Worm (Caenorhabditis elegans) whole organism, early embryonic: ENCODE data around the gene sur-5.

Experiments
- B0310.2 ChIP-seq: sonication (generic microtip); optimal IDR thresholded peaks from 2 replicates; lab custom pipeline; 2016; ENCODE audit warnings: mild to moderate bottlenecking, missing genetic modification characterization, missing compliant biosample characterization
- F13C5.2 ChIP-seq: sonication (generic microtip); optimal IDR thresholded peaks from 2 replicates; lab custom pipeline; 2017; ENCODE audit warnings: mild to moderate bottlenecking, missing genetic modification characterization, inconsistent platforms, missing compliant biosample characterization
- aly-1 ChIP-seq: sonication (generic microtip); optimal IDR thresholded peaks from 2 replicates; lab custom pipeline; 2016; ENCODE audit warnings: missing genetic modification characterization, missing compliant biosample characterization
- ama-1 ChIP-seq: fragments of 150-350 bp; optimal IDR thresholded peaks from 2 replicates; lab custom pipeline; 2014
- ceh-13 ChIP-seq: fragments of 200-800 bp; sonication (Bioruptor generic); optimal IDR thresholded peaks from 2 replicates; lab custom pipeline; 2018; ENCODE audit warnings: mild to moderate bottlenecking, missing genetic modification characterization, missing compliant biosample characterization
- ceh-36 ChIP-seq: sonication (generic microtip); optimal IDR thresholded peaks from 2 replicates; lab custom pipeline; 2016; ENCODE audit warnings: missing genetic modification characterization, inconsistent platforms, missing compliant biosample characterization
- ets-7 ChIP-seq: sonication (generic microtip); optimal IDR thresholded peaks from 2 replicates; lab custom pipeline; 2016; ENCODE audit warnings: missing genotype, missing genetic modification characterization, missing compliant biosample characterization
- flt-1 ChIP-seq: fragments of 200-800 bp; sonication (Bioruptor generic); IDR thresholded peaks from 2 replicates; pipeline ENCODE4 v1.3.6; 2022; ENCODE audit warnings: missing genetic modification characterization, missing compliant biosample characterization
- hmbx-1 ChIP-seq: sonication (generic microtip); optimal IDR thresholded peaks from 2 replicates; lab custom pipeline; 2016; ENCODE audit warnings: mild to moderate bottlenecking, missing genetic modification characterization, missing compliant biosample characterization
- hmg-4 ChIP-seq: fragments of 200-800 bp; sonication (Bioruptor generic); optimal IDR thresholded peaks from 2 replicates; lab custom pipeline; 2018; ENCODE audit warnings: mild to moderate bottlenecking, missing genetic modification characterization, missing compliant biosample characterization
- hnd-1 ChIP-seq: sonication (generic microtip); optimal IDR thresholded peaks from 2 replicates; lab custom pipeline; 2016; ENCODE audit warnings: missing genetic modification characterization, missing compliant biosample characterization
- pes-1 ChIP-seq: fragments of 200-800 bp; sonication (Bioruptor generic); IDR thresholded peaks from 2 replicates; pipeline ENCODE4 v1.3.6; 2022; ENCODE audit warnings: missing genetic modification reagents, missing genetic modification characterization, missing compliant biosample characterization
- scrt-1 ChIP-seq: fragments of 200-800 bp; sonication (Bioruptor generic); IDR thresholded peaks from 2 replicates; pipeline ENCODE4 v1.3.6; 2022; ENCODE audit warnings: missing genetic modification characterization, missing compliant biosample characterization
- sea-1 ChIP-seq: fragments of 200-800 bp; sonication (Bioruptor generic); conservative IDR thresholded peaks from 2 replicates; pipeline ENCODE4 v1.3.6; 2022; ENCODE audit warnings: missing genetic modification characterization, missing compliant biosample characterization
- tbx-11 ChIP-seq: fragments of 200-800 bp; sonication (Bioruptor generic); IDR thresholded peaks from 2 replicates; pipeline ENCODE4 v1.3.6; 2022; ENCODE audit warnings: missing genetic modification characterization, missing compliant biosample characterization
- tbx-37 ChIP-seq: fragments of 200-800 bp; sonication (Bioruptor generic); conservative IDR thresholded peaks from 2 replicates; pipeline ENCODE4 v1.3.6; 2022; ENCODE audit warnings: missing genetic modification reagents, missing genetic modification characterization, missing compliant biosample characterization
- tra-4 ChIP-seq: sonication (generic microtip); optimal IDR thresholded peaks from 2 replicates; lab custom pipeline; 2017; ENCODE audit warnings: missing genetic modification characterization, missing compliant biosample characterization

Gene sur-5

ce11 chrX:7305520-7306186, at the start of gene sur-5:
sur-5 (minus strand) TSS chrX:7305570.
- TF ChIP-seq scrt-1 (GFP tag; lab: Robert Waterston, UW) (no peak), pes-1 (no peak), hnd-1 (tag; lab: Kevin White, UChicago) (no peak), ceh-36 (tag; lab: Kevin White, UChicago) (no peak), flt-1 (GFP tag; lab: Robert Waterston, UW) (no peak), hmg-4 (GFP tag; lab: Kevin White, UChicago) (no peak), sea-1 (GFP tag; lab: Robert Waterston, UW) (no peak), tbx-37 (GFP tag; lab: Robert Waterston, UW) (no peak), B0310.2 (tag; lab: Kevin White, UChicago) (no peak), tra-4 (tag; lab: Kevin White, UChicago) (no peak), hmbx-1 (no peak), ama-1 (lab: Kevin White, UChicago) (no peak), ceh-13 (no peak), F13C5.2 (no peak), aly-1 (tag; lab: Kevin White, UChicago) (no peak), tbx-11 (no peak), ets-7 (tag; lab: Kevin White, UChicago) (no peak)

DNA sequence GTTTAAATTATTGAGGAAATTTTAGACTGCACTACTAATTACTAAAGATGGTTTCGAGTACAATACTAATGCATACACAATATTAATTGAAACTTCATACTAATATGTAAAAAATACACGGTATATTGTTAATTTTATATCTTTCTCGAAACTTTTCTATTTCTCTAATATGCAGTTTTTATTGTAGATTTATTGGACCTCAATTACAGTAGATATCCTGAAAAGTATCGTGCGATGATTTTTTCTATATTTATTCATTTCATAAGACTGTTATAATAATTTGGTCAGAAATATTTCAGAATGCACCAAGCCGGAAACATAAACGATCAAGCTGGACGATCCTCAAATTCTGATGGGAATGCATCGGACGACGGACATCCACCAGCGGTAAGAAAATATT, 38.4 kb upstream of the sur-5 start, which contains the start of gene C07D8.5:
TSS of gene C07D8.5 (plus strand) at position 301 of the 400 bp plus-strand sequence.
- TF ChIP-seq hnd-1 (tag; lab: Kevin White, UChicago) (no peak), flt-1 (GFP tag; lab: Robert Waterston, UW) (no peak), ama-1 (lab: Kevin White, UChicago) (no peak), B0310.2 (tag; lab: Kevin White, UChicago) (no peak), tbx-11 (no peak), tbx-37 (GFP tag; lab: Robert Waterston, UW) (no peak), tra-4 (tag; lab: Kevin White, UChicago) (no peak), F13C5.2 (no peak), ceh-13 (no peak), pes-1 (no peak), sea-1 (GFP tag; lab: Robert Waterston, UW) (no peak), ets-7 (tag; lab: Kevin White, UChicago) (no peak), hmbx-1 (no peak), hmg-4 (GFP tag; lab: Kevin White, UChicago) (no peak), scrt-1 (GFP tag; lab: Robert Waterston, UW) (no peak), ceh-36 (tag; lab: Kevin White, UChicago) (no peak), aly-1 (tag; lab: Kevin White, UChicago) (no peak)

DNA sequence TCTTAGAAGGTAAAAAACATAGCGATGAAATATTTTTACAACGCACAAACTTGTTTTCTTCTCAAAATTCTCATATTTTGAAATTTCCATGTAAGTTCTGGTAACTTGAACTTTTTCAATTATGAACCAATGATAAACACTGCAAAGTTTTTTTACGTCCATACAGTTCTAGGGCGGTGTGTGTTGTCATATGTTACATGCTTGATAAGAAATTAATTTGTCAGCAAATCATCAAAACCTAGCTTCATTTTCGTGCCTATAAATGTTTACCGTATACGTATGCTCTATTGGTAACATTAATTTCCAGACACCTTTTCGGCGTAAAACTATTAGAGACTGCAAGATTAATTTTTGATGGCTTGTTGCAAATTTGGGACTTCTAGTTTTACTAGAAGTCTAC, 37.8 kb upstream of the sur-5 start:
- TF ChIP-seq ceh-13 (no peak), hmg-4 (GFP tag; lab: Kevin White, UChicago) (no peak), hnd-1 (tag; lab: Kevin White, UChicago) (no peak), scrt-1 (GFP tag; lab: Robert Waterston, UW) (no peak), ama-1 (lab: Kevin White, UChicago) (no peak), tbx-37 (GFP tag; lab: Robert Waterston, UW) (no peak), hmbx-1 (no peak), tra-4 (tag; lab: Kevin White, UChicago) (no peak), F13C5.2 (no peak), B0310.2 (tag; lab: Kevin White, UChicago) (no peak), ets-7 (tag; lab: Kevin White, UChicago) (no peak), aly-1 (tag; lab: Kevin White, UChicago) (no peak), tbx-11 (no peak), flt-1 (GFP tag; lab: Robert Waterston, UW) (no peak), pes-1 (no peak)

ce11 chrX:7340915-7341559, 35.7 kb upstream of the sur-5 start, which contains the start of gene C07D8.6:
C07D8.6 (plus strand) TSS chrX:7341509.
- TF ChIP-seq pes-1 = no peak
- no peak for TF ChIP-seq tbx-37 (GFP tag; lab: Robert Waterston, UW)
- TF ChIP-seq hmg-4 (GFP tag; lab: Kevin White, UChicago) = no peak
- no peak for TF ChIP-seq tra-4 (tag; lab: Kevin White, UChicago)
- TF ChIP-seq ceh-13 = no peak
- TF ChIP-seq hmbx-1 = no peak
- TF ChIP-seq ceh-36 (tag; lab: Kevin White, UChicago) = no peak
- TF ChIP-seq B0310.2 (tag; lab: Kevin White, UChicago) = no peak
- no peak for TF ChIP-seq sea-1 (GFP tag; lab: Robert Waterston, UW)
- no peak for TF ChIP-seq ama-1 (lab: Kevin White, UChicago)
- TF ChIP-seq ets-7 (tag; lab: Kevin White, UChicago) = no peak
- TF ChIP-seq F13C5.2 = no peak

ce11 chrX:7340394-7340793, 35.0 kb upstream of the sur-5 start:
- TF ChIP-seq tra-4 (tag; lab: Kevin White, UChicago) (no peak), ama-1 (lab: Kevin White, UChicago) (peak; percentile 53), hmg-4 (GFP tag; lab: Kevin White, UChicago) (peak; percentile 12)

DNA sequence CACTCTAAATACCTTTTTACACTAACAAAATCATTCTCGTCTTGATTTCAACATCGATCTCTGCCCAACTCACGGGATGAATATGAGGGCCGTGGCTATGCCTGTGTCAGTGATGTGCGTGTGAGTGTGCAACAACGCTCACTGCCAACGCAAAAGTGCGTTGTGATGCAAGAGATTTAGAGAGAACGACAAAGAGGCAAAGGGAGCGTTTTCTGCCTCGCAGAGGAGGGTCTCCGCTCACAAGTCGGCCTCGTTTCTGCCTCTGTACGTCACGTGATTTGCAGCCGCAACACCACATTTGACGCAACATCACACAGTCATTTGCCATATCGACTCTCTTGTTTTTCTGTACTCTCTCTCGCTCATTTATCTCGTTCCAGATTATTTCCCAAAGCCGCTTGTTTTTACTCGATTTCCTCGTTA, 28.9 kb upstream of the sur-5 start, which contains the start of gene epg-7:
TSS of gene epg-7 (plus strand) at position 413 of the 423 bp plus-strand sequence.
- peak; percentile 42 for TF ChIP-seq F13C5.2
- TF ChIP-seq tbx-37 (GFP tag; lab: Robert Waterston, UW) = no peak
- no peak for TF ChIP-seq aly-1 (tag; lab: Kevin White, UChicago)
- TF ChIP-seq ama-1 (lab: Kevin White, UChicago) = no peak
- no peak for TF ChIP-seq hmbx-1
- no peak for TF ChIP-seq tra-4 (tag; lab: Kevin White, UChicago)
- no peak for TF ChIP-seq tbx-11
- TF ChIP-seq flt-1 (GFP tag; lab: Robert Waterston, UW) = no peak
- TF ChIP-seq pes-1 = no peak
- no peak for TF ChIP-seq ceh-13
- no peak for TF ChIP-seq scrt-1 (GFP tag; lab: Robert Waterston, UW)
- no peak for TF ChIP-seq hnd-1 (tag; lab: Kevin White, UChicago)
- TF ChIP-seq ets-7 (tag; lab: Kevin White, UChicago) = no peak
- peak; percentile 78 for TF ChIP-seq hmg-4 (GFP tag; lab: Kevin White, UChicago)
